Worm (Caenorhabditis elegans) whole organism, L4/young adult: ENCODE results near the gene Y15E3A.4.

Source experiments
- W03F9.2 ChIP-seq: fragments of 150-350 bp; optimal IDR thresholded peaks from 2 replicates; lab custom pipeline; 2014; ENCODE audit warnings: missing biosample characterization, missing genetic modification characterization
- him-1 ChIP-seq: sonication (generic microtip); optimal IDR thresholded peaks from 2 replicates; lab custom pipeline; 2016; ENCODE audit warnings: missing genotype, missing genetic modification reagents, missing genetic modification characterization, missing compliant biosample characterization

- no peak for TF ChIP-seq him-1 (tag; lab: Kevin White, UChicago)
- no peak for TF ChIP-seq W03F9.2 (tag; lab: Kevin White, UChicago)
Measured at ce11 chrX:15365767-15366177, 35.0 kb downstream of the Y15E3A.4 start, which contains the start of gene C33A11.2.
